Worm (Caenorhabditis elegans) whole organism, midembryonic: ENCODE results near the gene fbxb-20.

ENCODE experiments used
- T22C8.4 ChIP-seq: fragments of 200-800 bp; sonication (Bioruptor generic); IDR thresholded peaks from 2 replicates; pipeline ENCODE4 v1.3.6; 2022; ENCODE audit warnings: missing genetic modification characterization, missing compliant biosample characterization
- cog-1 ChIP-seq: sonication (generic microtip); optimal IDR thresholded peaks from 2 replicates; lab custom pipeline; 2016; ENCODE audit warnings: missing genetic modification characterization, missing compliant biosample characterization
- flt-1 ChIP-seq: fragments of 200-800 bp; sonication (Bioruptor generic); IDR thresholded peaks from 2 replicates; pipeline ENCODE4 v1.3.6; 2022; ENCODE audit warnings: missing genetic modification characterization, missing compliant biosample characterization
- klf-2 ChIP-seq: fragments of 200-800 bp; sonication (Bioruptor generic); conservative IDR thresholded peaks from 2 replicates; pipeline ENCODE4 v1.3.6; 2022; ENCODE audit warnings: missing genetic modification reagents, missing genetic modification characterization, missing compliant biosample characterization
- med-1 ChIP-seq: sonication (generic microtip); optimal IDR thresholded peaks from 2 replicates; lab custom pipeline; 2017; ENCODE audit warnings: missing genetic modification characterization, mild to moderate bottlenecking, missing compliant biosample characterization, antibody characterized with exemption, missing genetic modification reagents; ENCODE audit not compliant: insufficient read depth
- ref-1 ChIP-seq: fragments of 200-800 bp; sonication (Bioruptor generic); conservative IDR thresholded peaks from 2 replicates; pipeline ENCODE4 v1.3.6; 2022; ENCODE audit warnings: missing genetic modification reagents, missing genetic modification characterization, missing compliant biosample characterization
- tab-1 ChIP-seq: fragments of 200-800 bp; sonication (Bioruptor generic); IDR thresholded peaks from 2 replicates; pipeline ENCODE4 v1.3.6; 2022; ENCODE audit warnings: missing genetic modification characterization, missing compliant biosample characterization
- ztf-23 ChIP-seq: fragments of 200-800 bp; sonication (Bioruptor generic); IDR thresholded peaks from 2 replicates; pipeline ENCODE4 v1.3.6; 2022; ENCODE audit warnings: missing genetic modification reagents, missing genetic modification characterization, missing compliant biosample characterization
- ztf-29 ChIP-seq: fragments of 200-800 bp; sonication (Bioruptor generic); IDR thresholded peaks from 2 replicates; pipeline ENCODE4 v1.3.6; 2022; ENCODE audit warnings: missing genetic modification reagents, missing genetic modification characterization, missing compliant biosample characterization

DNA sequence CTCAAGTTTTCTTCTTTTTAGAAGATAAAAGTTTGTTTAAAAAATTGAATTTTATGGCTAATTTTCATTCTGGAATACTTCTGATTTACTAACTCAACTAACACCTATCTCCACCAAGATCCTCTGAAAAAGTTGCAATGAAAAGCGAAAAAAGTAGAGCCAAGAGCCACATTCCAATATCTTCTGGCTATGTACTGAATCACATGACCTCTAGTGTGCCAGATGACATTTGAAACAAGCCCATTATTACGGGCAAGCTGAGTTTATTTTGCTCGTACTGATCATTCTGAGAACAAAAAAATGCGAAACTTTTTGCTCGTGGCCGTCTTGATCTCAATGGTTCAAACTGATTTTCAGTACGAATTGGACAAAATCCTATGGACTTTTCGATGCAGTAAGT lies 28.7 kb upstream of the fbxb-20 start, which contains the start of gene irld-36:
- TF ChIP-seq ztf-29, result no peak
- no peak for TF ChIP-seq ref-1 (GFP tag; lab: Robert Waterston, UW)
- no peak for TF ChIP-seq tab-1 (GFP tag; lab: Robert Waterston, UW)
- no peak for TF ChIP-seq flt-1 (GFP tag; lab: Robert Waterston, UW)
- TF ChIP-seq klf-2 (GFP tag; lab: Robert Waterston, UW), result no peak
- TF ChIP-seq T22C8.4 (GFP tag; lab: Robert Waterston, UW), result no peak
- TF ChIP-seq med-1 (GFP tag; lab: Kevin White, UChicago), result no peak
- no peak for TF ChIP-seq cog-1 (tag; lab: Kevin White, UChicago)
- no peak for TF ChIP-seq ztf-23
